Fruit fly (Drosophila melanogaster): ENCODE results near the gene Grip163.

The Grip163 gene

DNA sequence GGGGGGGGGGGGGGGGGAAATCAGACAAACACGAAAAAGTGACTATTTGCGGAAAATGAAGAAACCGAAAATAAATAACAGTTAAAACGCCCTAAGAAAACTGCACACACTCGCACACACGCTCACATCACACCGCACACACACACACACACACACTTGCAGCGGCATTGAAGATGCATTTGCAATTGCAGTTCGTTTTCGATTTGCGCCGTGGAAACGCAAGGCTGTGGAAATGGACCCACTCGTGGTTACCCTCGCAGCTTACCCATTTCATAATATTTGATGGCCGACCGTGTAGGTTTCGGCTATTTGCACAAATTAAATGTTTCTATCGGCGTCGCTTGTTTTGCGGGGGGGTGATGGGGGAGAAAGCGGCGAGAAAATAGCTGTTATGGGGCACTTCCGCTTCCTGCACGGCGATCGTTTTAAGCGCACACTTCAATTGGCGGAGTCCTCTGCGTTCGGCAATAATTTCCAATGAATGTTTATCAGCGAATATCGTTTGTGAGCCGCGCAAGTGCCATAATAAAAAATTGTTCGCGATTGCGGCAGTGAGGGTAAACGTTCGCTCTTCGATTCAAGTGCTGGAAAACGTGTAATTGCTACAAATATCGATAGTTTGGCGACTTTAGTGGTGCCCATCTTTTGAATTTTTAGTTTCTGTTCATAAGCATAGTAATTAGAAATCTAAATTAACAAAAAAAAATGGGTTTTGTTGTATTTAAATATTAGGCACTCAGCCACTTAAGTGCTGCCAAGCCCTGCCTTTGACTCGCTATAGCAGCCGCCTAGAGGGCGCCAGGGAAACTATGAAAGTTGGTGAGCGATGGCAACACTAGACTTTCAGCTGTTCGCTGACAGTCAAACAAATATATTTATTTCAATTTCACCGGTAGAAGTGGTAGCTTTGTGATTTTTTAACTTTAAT, 4.6 kb upstream of the Grip163 start, which contains the start of the genes Pop2 and CG6928 (continued):
- TF ChIP-seq Atf6 (GFP tag; IDR thresholded peaks at IDR 0.05) = peak; percentile 73
- TF ChIP-seq CG11560 (tag; IDR thresholded peaks at IDR 0.05) = peak; percentile 67; the same call in 2 of the 3 replicates
- TF ChIP-seq Lhr (GFP tag; optimal IDR thresholded peaks at IDR 0.05) = peak; percentile 91
- TF ChIP-seq GATAe (GFP tag; conservative IDR thresholded peaks at IDR 0.05) = no peak
- peak; percentile 51 for TF ChIP-seq CG10959 (GFP tag; IDR thresholded peaks at IDR 0.05)
- TF ChIP-seq CG30020 (tag; optimal IDR thresholded peaks at IDR 0.05) = peak; percentile 42
- TF ChIP-seq CG34422 (GFP tag; IDR thresholded peaks at IDR 0.05) = peak; percentile 51; the same call in 2 of the 3 replicates
- TF ChIP-seq vfl (GFP tag; optimal IDR thresholded peaks at IDR 0.05) = peak; percentile 74
- peak; percentile 79 for TF ChIP-seq E2f2 (GFP tag; IDR thresholded peaks at IDR 0.05)
- TF ChIP-seq CG33557 (GFP tag; optimal IDR thresholded peaks at IDR 0.05) = peak; percentile 29
- no peak; the same call in 1 of the 2 replicates for TF ChIP-seq Nf-YA (GFP tag; IDR thresholded peaks at IDR 0.05)
- peak; percentile 84 for TF ChIP-seq Xbp1 (GFP tag; optimal IDR thresholded peaks at IDR 0.05)
- TF ChIP-seq Eip74EF (GFP tag; optimal IDR thresholded peaks at IDR 0.05) = no peak
- TF ChIP-seq ase (GFP tag; IDR thresholded peaks at IDR 0.05) = no peak
- no peak for TF ChIP-seq CG14965 (GFP tag; optimal IDR thresholded peaks at IDR 0.05; ENCODE audit: borderline replicate concordance)
- TF ChIP-seq oc (tag; optimal IDR thresholded peaks at IDR 0.05) = no peak
- TF ChIP-seq CG14441 (GFP tag; IDR thresholded peaks at IDR 0.05) = peak; percentile 66
- TF ChIP-seq CG10979 (tag; optimal IDR thresholded peaks at IDR 0.05) = peak; percentile 51
- TF ChIP-seq bab2 (GFP tag; optimal IDR thresholded peaks at IDR 0.05) = peak; percentile 86
- no peak for TF ChIP-seq tap (tag; optimal IDR thresholded peaks at IDR 0.05)
- TF ChIP-seq PHDP (tag; optimal IDR thresholded peaks at IDR 0.05) = peak; percentile 57
- TF ChIP-seq Doc3 (GFP tag; IDR thresholded peaks at IDR 0.05; ENCODE audit: partially characterized antibody) = peak; percentile 87
- TF ChIP-seq sug (tag; optimal IDR thresholded peaks at IDR 0.05) = peak; percentile 67
- TF ChIP-seq amos (GFP tag; IDR thresholded peaks at IDR 0.05; ENCODE audit: partially characterized antibody) = peak; percentile 83
- peak; percentile 64 for TF ChIP-seq kay (GFP tag; optimal IDR thresholded peaks at IDR 0.05)
- peak; percentile 89 for TF ChIP-seq Sry-δ (GFP tag; optimal IDR thresholded peaks at IDR 0.05)
- no peak for TF ChIP-seq CG3838 (GFP tag; optimal IDR thresholded peaks at IDR 0.05)
- TF ChIP-seq CG8765 (GFP tag; IDR thresholded peaks at IDR 0.05) = peak; percentile 48; the same call in 1 of the 2 replicates
- TF ChIP-seq CG3407 (GFP tag; optimal IDR thresholded peaks at IDR 0.05) = peak; percentile 54
- no peak for TF ChIP-seq CG4360 (GFP tag; IDR thresholded peaks at IDR 0.05)
- peak; percentile 70 for TF ChIP-seq Mes4 (GFP tag; optimal IDR thresholded peaks at IDR 0.05)
- TF ChIP-seq Pdp1 (GFP tag; optimal IDR thresholded peaks at IDR 0.05) = peak; percentile 77 to 78
- peak; percentile 99 for TF ChIP-seq Ets65A (GFP tag)
- TF ChIP-seq C15 (GFP tag; IDR thresholded peaks at IDR 0.05) = 0 out of 3 replicates have a peak, but pooled peaks have one; percentile 44
- peak; percentile 75 for TF ChIP-seq inv (GFP tag; IDR thresholded peaks at IDR 0.05; ENCODE audit: partially characterized antibody)
- TF ChIP-seq repo (GFP tag; optimal IDR thresholded peaks at IDR 0.05) = peak; percentile 67
- no peak for TF ChIP-seq CG12219 (GFP tag; optimal IDR thresholded peaks at IDR 0.05)
- peak; percentile 82 for TF ChIP-seq CG15514 (GFP tag; optimal IDR thresholded peaks at IDR 0.05)
- TF ChIP-seq ttk (GFP tag; IDR thresholded peaks at IDR 0.05) = peak; percentile 14; the same call in 1 of the 2 replicates
- peak; percentile 85 for TF ChIP-seq Ptx1 (GFP tag; IDR thresholded peaks at IDR 0.05)
- peak; percentile 42 for TF ChIP-seq Blimp-1 (GFP tag; optimal IDR thresholded peaks at IDR 0.05)
- TF ChIP-seq Lim3 (GFP tag; IDR thresholded peaks at IDR 0.05) = 0 out of 2 replicates have a peak, but pooled peaks have one; percentile 15
- TF ChIP-seq BEAF-32 (GFP tag; optimal IDR thresholded peaks at IDR 0.05) = peak; percentile 93
- TF ChIP-seq z (GFP tag; IDR thresholded peaks at IDR 0.05) = no peak
- peak; percentile 73; the same call in 2 of the 3 replicates for TF ChIP-seq zfh1 (GFP tag; IDR thresholded peaks at IDR 0.05)
- TF ChIP-seq CG15696 (tag; optimal IDR thresholded peaks at IDR 0.05) = peak; percentile 37
- peak; percentile 22 for TF ChIP-seq scrt (GFP tag; optimal IDR thresholded peaks at IDR 0.05)
